Comparison of ENCODE assay signal across 1 fruit fly cellular context in genomic region chr2L:5460907-5461723, dm6.
A peak's percentile ranks its signal among the peaks of the same experiment; 100 is the strongest.
TF ChIP-seq lines count a peak whose summit lies in the region.

Gene mid (plus strand): TSS chr2L:5461639.

TF ChIP-seq in whole organism, embryonic, 481 proteins besides CTCF, POLR2A, EP300 and RAD21 (continued from another document and continues in another):
- no peak for TF ChIP-seq CG10267 (tag; optimal IDR thresholded peaks at IDR 0.05; lab: Kevin White, UChicago)
- TF ChIP-seq Blimp-1 (GFP tag; optimal IDR thresholded peaks at IDR 0.05; lab: Kevin White, UChicago): no peak
- TF ChIP-seq Drgx (GFP tag; IDR thresholded peaks at IDR 0.05; lab: Robert Waterston, UW): no peak
- TF ChIP-seq CG15011 (GFP tag; optimal IDR thresholded peaks at IDR 0.05; lab: Kevin White, UChicago): no peak
- TF ChIP-seq dimm (GFP tag; IDR thresholded peaks at IDR 0.05; lab: Robert Waterston, UW): no peak
- no peak for TF ChIP-seq sima (GFP tag; optimal IDR thresholded peaks at IDR 0.05; lab: Kevin White, UChicago)
- no peak for TF ChIP-seq Hmr (GFP tag; optimal IDR thresholded peaks at IDR 0.05; lab: Kevin White, UChicago)
- peak; percentile 99 for TF ChIP-seq crol (GFP tag; IDR thresholded peaks at IDR 0.05; lab: Robert Waterston, UW)
- no peak for TF ChIP-seq CG11085 (GFP tag; IDR thresholded peaks at IDR 0.05; lab: Robert Waterston, UW)
- no peak for TF ChIP-seq CG7357 (GFP tag; IDR thresholded peaks at IDR 0.05; lab: Robert Waterston, UW)
- TF ChIP-seq CG1024 (GFP tag; IDR thresholded peaks at IDR 0.05; lab: Robert Waterston, UW): no peak
- TF ChIP-seq CG2199 (GFP tag; IDR thresholded peaks at IDR 0.05; lab: Robert Waterston, UW): peak; percentile 58; the same call in 1 of the 3 replicates
- TF ChIP-seq CG31441 (GFP tag; IDR thresholded peaks at IDR 0.05; lab: Robert Waterston, UW): no peak
- no peak for TF ChIP-seq Med (GFP tag; lab: Kevin White, UChicago)
- no peak for TF ChIP-seq CG6765 (GFP tag; optimal IDR thresholded peaks at IDR 0.05; lab: Kevin White, UChicago)
- TF ChIP-seq CG12769 (tag; optimal IDR thresholded peaks at IDR 0.05; lab: Kevin White, UChicago): peak; percentile 14
- TF ChIP-seq CG18011 (GFP tag; optimal IDR thresholded peaks at IDR 0.05; lab: Kevin White, UChicago): no peak
- no peak for TF ChIP-seq trh (GFP tag; optimal IDR thresholded peaks at IDR 0.05; lab: Kevin White, UChicago)
- no peak for TF ChIP-seq ham (GFP tag; IDR thresholded peaks at IDR 0.05; lab: Robert Waterston, UW)
- TF ChIP-seq D (optimal IDR thresholded peaks at IDR 0.05; lab: Kevin White, UChicago): peak; percentile 76
- peak; percentile 14 for TF ChIP-seq D (GFP tag; optimal IDR thresholded peaks at IDR 0.05; lab: Kevin White, UChicago)
- TF ChIP-seq Dfd (GFP tag; optimal IDR thresholded peaks at IDR 0.05; lab: Kevin White, UChicago): no peak
- TF ChIP-seq NC2β (GFP tag; optimal IDR thresholded peaks at IDR 0.05; lab: Kevin White, UChicago): no peak
- TF ChIP-seq pros (GFP tag; optimal IDR thresholded peaks at IDR 0.05; lab: Kevin White, UChicago): peak; percentile 89
- no peak for TF ChIP-seq Lim3 (GFP tag; IDR thresholded peaks at IDR 0.05; lab: Robert Waterston, UW)
- no peak for TF ChIP-seq CG18599 (GFP tag; optimal IDR thresholded peaks at IDR 0.05; lab: Kevin White, UChicago)
- TF ChIP-seq lbe (GFP tag; optimal IDR thresholded peaks at IDR 0.05; lab: Kevin White, UChicago): no peak
- no peak for TF ChIP-seq CG16815 (GFP tag; optimal IDR thresholded peaks at IDR 0.05; lab: Kevin White, UChicago)
- TF ChIP-seq onecut (GFP tag; IDR thresholded peaks at IDR 0.05; lab: Robert Waterston, UW): no peak
- no peak for TF ChIP-seq ro (GFP tag; IDR thresholded peaks at IDR 0.05; lab: Robert Waterston, UW)
- no peak for TF ChIP-seq CG1529 (GFP tag; optimal IDR thresholded peaks at IDR 0.05; lab: Kevin White, UChicago)
- no peak for TF ChIP-seq CkIIα-i1 (GFP tag; IDR thresholded peaks at IDR 0.05; lab: Robert Waterston, UW)
- peak; percentile 63 for TF ChIP-seq CG32772 (GFP tag; IDR thresholded peaks at IDR 0.05; lab: Robert Waterston, UW)
- TF ChIP-seq eyg (GFP tag; optimal IDR thresholded peaks at IDR 0.05; lab: Kevin White, UChicago): no peak
- TF ChIP-seq ERR (GFP tag; optimal IDR thresholded peaks at IDR 0.05; lab: Kevin White, UChicago): no peak
- TF ChIP-seq Abd-B (GFP tag; optimal IDR thresholded peaks at IDR 0.05; lab: Kevin White, UChicago): peak; percentile 54
- 0 out of 3 replicates have a peak, but pooled peaks have one; percentile 19 for TF ChIP-seq CG17361 (GFP tag; IDR thresholded peaks at IDR 0.05; lab: Robert Waterston, UW)
- TF ChIP-seq sim (GFP tag; IDR thresholded peaks at IDR 0.05; lab: Robert Waterston, UW): no peak
- no peak for TF ChIP-seq CG9437 (GFP tag; optimal IDR thresholded peaks at IDR 0.05; lab: Kevin White, UChicago)
- no peak for TF ChIP-seq CG10462 (GFP tag; optimal IDR thresholded peaks at IDR 0.05; lab: Kevin White, UChicago)
- no peak for TF ChIP-seq CG30403 (GFP tag; optimal IDR thresholded peaks at IDR 0.05; lab: Kevin White, UChicago)
- TF ChIP-seq sqz (GFP tag; optimal IDR thresholded peaks at IDR 0.05; lab: Kevin White, UChicago): peak; percentile 91
- no peak for TF ChIP-seq CG10209 (GFP tag; optimal IDR thresholded peaks at IDR 0.05; lab: Kevin White, UChicago)
- no peak for TF ChIP-seq sc (optimal IDR thresholded peaks at IDR 0.05; lab: Kevin White, UChicago)
- TF ChIP-seq sc (GFP tag; optimal IDR thresholded peaks at IDR 0.05; lab: Kevin White, UChicago): no peak
- TF ChIP-seq Nf-YB (GFP tag; optimal IDR thresholded peaks at IDR 0.05; lab: Kevin White, UChicago): peak; percentile 97
- no peak for TF ChIP-seq Poxn (GFP tag; IDR thresholded peaks at IDR 0.05; lab: Robert Waterston, UW)
- no peak for TF ChIP-seq scrt (GFP tag; optimal IDR thresholded peaks at IDR 0.05; lab: Kevin White, UChicago)
- TF ChIP-seq Max (GFP tag; optimal IDR thresholded peaks at IDR 0.05; lab: Kevin White, UChicago): no peak
- TF ChIP-seq CG13424 (tag; optimal IDR thresholded peaks at IDR 0.05; lab: Kevin White, UChicago): no peak
- no peak for TF ChIP-seq NC2α (GFP tag; optimal IDR thresholded peaks at IDR 0.05; lab: Kevin White, UChicago)
- no peak for TF ChIP-seq CG7372 (GFP tag; IDR thresholded peaks at IDR 0.05; lab: Robert Waterston, UW)
- TF ChIP-seq cas (GFP tag; IDR thresholded peaks at IDR 0.05; lab: Robert Waterston, UW): no peak
- TF ChIP-seq ewg (GFP tag; optimal IDR thresholded peaks at IDR 0.05; lab: Kevin White, UChicago): peak; percentile 82
- TF ChIP-seq ems (GFP tag; optimal IDR thresholded peaks at IDR 0.05; lab: Kevin White, UChicago): no peak
- no peak for TF ChIP-seq Sox100B (GFP tag; optimal IDR thresholded peaks at IDR 0.05; lab: Kevin White, UChicago)
- TF ChIP-seq CG7556 (GFP tag; optimal IDR thresholded peaks at IDR 0.05; lab: Kevin White, UChicago): no peak
- peak; percentile 73 for TF ChIP-seq CG4360 (GFP tag; IDR thresholded peaks at IDR 0.05; lab: Robert Waterston, UW)
- no peak for TF ChIP-seq lola (GFP tag; optimal IDR thresholded peaks at IDR 0.05; lab: Kevin White, UChicago)
- no peak for TF ChIP-seq Fer3 (tag; optimal IDR thresholded peaks at IDR 0.05; lab: Kevin White, UChicago)
- no peak for TF ChIP-seq CG17568 (GFP tag; optimal IDR thresholded peaks at IDR 0.05; lab: Kevin White, UChicago)
- TF ChIP-seq usp (GFP tag; optimal IDR thresholded peaks at IDR 0.05; lab: Kevin White, UChicago): no peak
- TF ChIP-seq Hr3 (GFP tag; optimal IDR thresholded peaks at IDR 0.05; lab: Kevin White, UChicago): no peak
- no peak for TF ChIP-seq salm (tag; optimal IDR thresholded peaks at IDR 0.05; lab: Kevin White, UChicago)
- no peak for TF ChIP-seq CG15514 (GFP tag; optimal IDR thresholded peaks at IDR 0.05; lab: Kevin White, UChicago)
- no peak for TF ChIP-seq Doc2 (GFP tag; IDR thresholded peaks at IDR 0.05; lab: Robert Waterston, UW)
- no peak for TF ChIP-seq CG12236 (GFP tag; optimal IDR thresholded peaks at IDR 0.05; lab: Kevin White, UChicago)
- TF ChIP-seq CG18262 (tag; optimal IDR thresholded peaks at IDR 0.05; lab: Kevin White, UChicago): no peak
- TF ChIP-seq Meics (GFP tag; optimal IDR thresholded peaks at IDR 0.05; lab: Kevin White, UChicago): no peak
- TF ChIP-seq zen (tag; optimal IDR thresholded peaks at IDR 0.05; lab: Kevin White, UChicago): peak; percentile 84
- no peak for TF ChIP-seq CG13894 (tag; optimal IDR thresholded peaks at IDR 0.05; lab: Kevin White, UChicago)
- no peak for TF ChIP-seq gsb (GFP tag; IDR thresholded peaks at IDR 0.05; lab: Robert Waterston, UW)
- TF ChIP-seq CG13287 (GFP tag; IDR thresholded peaks at IDR 0.05; lab: Robert Waterston, UW; ENCODE audit: partially characterized antibody): peak; percentile 32; the same call in 1 of the 2 replicates
- TF ChIP-seq chn (GFP tag; optimal IDR thresholded peaks at IDR 0.05; lab: Kevin White, UChicago): no peak
- TF ChIP-seq nom (GFP tag; optimal IDR thresholded peaks at IDR 0.05; lab: Kevin White, UChicago): no peak
- TF ChIP-seq CG8281 (tag; optimal IDR thresholded peaks at IDR 0.05; lab: Kevin White, UChicago): no peak
- TF ChIP-seq vnd (GFP tag; IDR thresholded peaks at IDR 0.05; lab: Robert Waterston, UW; ENCODE audit: partially characterized antibody): no peak; the same call in 2 of the 3 replicates
- TF ChIP-seq nmo (GFP tag; optimal IDR thresholded peaks at IDR 0.05; lab: Kevin White, UChicago): peak; percentile 57
- no peak for TF ChIP-seq Hey (tag; optimal IDR thresholded peaks at IDR 0.05; lab: Kevin White, UChicago)
- TF ChIP-seq Stat92E (GFP tag; optimal IDR thresholded peaks at IDR 0.05; lab: Kevin White, UChicago): no peak
- TF ChIP-seq ase (GFP tag; IDR thresholded peaks at IDR 0.05; lab: Robert Waterston, UW): no peak
- TF ChIP-seq kay (GFP tag; optimal IDR thresholded peaks at IDR 0.05; lab: Kevin White, UChicago): no peak
- TF ChIP-seq dmrt99B (tag; optimal IDR thresholded peaks at IDR 0.05; lab: Kevin White, UChicago): no peak
- TF ChIP-seq stc (GFP tag; IDR thresholded peaks at IDR 0.05; lab: Robert Waterston, UW): no peak
- TF ChIP-seq abd-A (tag; optimal IDR thresholded peaks at IDR 0.05; lab: Kevin White, UChicago): peak; percentile 99
- TF ChIP-seq maf-S (GFP tag; optimal IDR thresholded peaks at IDR 0.05; lab: Kevin White, UChicago): no peak
- no peak for TF ChIP-seq lmd (GFP tag; IDR thresholded peaks at IDR 0.05; lab: Robert Waterston, UW)
- no peak for TF ChIP-seq fu2 (GFP tag; optimal IDR thresholded peaks at IDR 0.05; lab: Kevin White, UChicago)
- TF ChIP-seq CG15601 (tag; optimal IDR thresholded peaks at IDR 0.05; lab: Kevin White, UChicago): no peak
- no peak for TF ChIP-seq pzg (GFP tag; optimal IDR thresholded peaks at IDR 0.05; lab: Kevin White, UChicago)
- TF ChIP-seq Optix (GFP tag; IDR thresholded peaks at IDR 0.05; lab: Robert Waterston, UW): no peak
- TF ChIP-seq CG12659 (GFP tag; optimal IDR thresholded peaks at IDR 0.05; lab: Kevin White, UChicago): no peak
- no peak for TF ChIP-seq Lhr (GFP tag; optimal IDR thresholded peaks at IDR 0.05; lab: Kevin White, UChicago)
- TF ChIP-seq CG11093 (GFP tag; IDR thresholded peaks at IDR 0.05; lab: Robert Waterston, UW): no peak
- no peak for TF ChIP-seq Ssrp (tag; optimal IDR thresholded peaks at IDR 0.05; lab: Kevin White, UChicago)
- no peak for TF ChIP-seq TFAM (GFP tag; optimal IDR thresholded peaks at IDR 0.05; lab: Kevin White, UChicago)
- no peak for TF ChIP-seq Ets97D (GFP tag; optimal IDR thresholded peaks at IDR 0.05; lab: Kevin White, UChicago)
- TF ChIP-seq z (GFP tag; IDR thresholded peaks at IDR 0.05; lab: Robert Waterston, UW): peak; percentile 99
- TF ChIP-seq HLHmδ (GFP tag; optimal IDR thresholded peaks at IDR 0.05; lab: Kevin White, UChicago): no peak
- TF ChIP-seq Sry-β (GFP tag; optimal IDR thresholded peaks at IDR 0.05; lab: Kevin White, UChicago): no peak
- no peak for TF ChIP-seq CG5953 (GFP tag; IDR thresholded peaks at IDR 0.05; lab: Robert Waterston, UW)
- TF ChIP-seq CG3407 (GFP tag; optimal IDR thresholded peaks at IDR 0.05; lab: Kevin White, UChicago): no peak
- 0 out of 4 replicates have a peak, but pooled peaks have one; percentile 74 for TF ChIP-seq chinmo (GFP tag; IDR thresholded peaks at IDR 0.05; lab: Robert Waterston, UW; ENCODE audit: partially characterized antibody)
- no peak for TF ChIP-seq CG7745 (tag; optimal IDR thresholded peaks at IDR 0.05; lab: Kevin White, UChicago)
- no peak for TF ChIP-seq CG31365 (tag; optimal IDR thresholded peaks at IDR 0.05; lab: Kevin White, UChicago)
- no peak for TF ChIP-seq gem (tag; optimal IDR thresholded peaks at IDR 0.05; lab: Kevin White, UChicago)
- peak; percentile 41; the same call in 1 of the 2 replicates for TF ChIP-seq bbx (GFP tag; IDR thresholded peaks at IDR 0.05; lab: Robert Waterston, UW; ENCODE audit: partially characterized antibody)
- no peak for TF ChIP-seq croc (GFP tag; conservative IDR thresholded peaks at IDR 0.05; lab: Robert Waterston, UW)
- no peak for TF ChIP-seq CG17359 (tag; optimal IDR thresholded peaks at IDR 0.05; lab: Kevin White, UChicago)
- peak; percentile 77 for TF ChIP-seq sd (tag; optimal IDR thresholded peaks at IDR 0.05; lab: Kevin White, UChicago)
- TF ChIP-seq tx (GFP tag; optimal IDR thresholded peaks at IDR 0.05; lab: Kevin White, UChicago): no peak
- TF ChIP-seq al (GFP tag; IDR thresholded peaks at IDR 0.05; lab: Robert Waterston, UW): no peak
- TF ChIP-seq pfk (GFP tag; optimal IDR thresholded peaks at IDR 0.05; lab: Kevin White, UChicago): peak; percentile 93
- no peak for TF ChIP-seq CG8944 (GFP tag; optimal IDR thresholded peaks at IDR 0.05; lab: Kevin White, UChicago)
- no peak for TF ChIP-seq Bdp1 (GFP tag; optimal IDR thresholded peaks at IDR 0.05; lab: Kevin White, UChicago)
- no peak; the same call in 2 of the 3 replicates for TF ChIP-seq CG6791 (GFP tag; IDR thresholded peaks at IDR 0.05; lab: Robert Waterston, UW; ENCODE audit: partially characterized antibody)
- no peak for TF ChIP-seq sna (GFP tag; IDR thresholded peaks at IDR 0.05; lab: Robert Waterston, UW; ENCODE audit: partially characterized antibody)
- peak; percentile 96 to 98 for TF ChIP-seq insv (GFP tag; optimal IDR thresholded peaks at IDR 0.05; lab: Kevin White, UChicago)
- no peak for TF ChIP-seq sisA (GFP tag; IDR thresholded peaks at IDR 0.05; lab: Robert Waterston, UW)
- no peak for TF ChIP-seq CG11247 (GFP tag; IDR thresholded peaks at IDR 0.05; lab: Robert Waterston, UW)
- no peak for TF ChIP-seq slbo (GFP tag; IDR thresholded peaks at IDR 0.05; lab: Robert Waterston, UW)
- no peak for TF ChIP-seq CG12942 (GFP tag; optimal IDR thresholded peaks at IDR 0.05; lab: Kevin White, UChicago)
- TF ChIP-seq tup (GFP tag; optimal IDR thresholded peaks at IDR 0.05; lab: Kevin White, UChicago): no peak
- TF ChIP-seq CG11723 (GFP tag; optimal IDR thresholded peaks at IDR 0.05; lab: Kevin White, UChicago): no peak
- no peak for TF ChIP-seq pnt (GFP tag; optimal IDR thresholded peaks at IDR 0.05; lab: Kevin White, UChicago)
- TF ChIP-seq CG14965 (GFP tag; optimal IDR thresholded peaks at IDR 0.05; lab: Kevin White, UChicago; ENCODE audit: borderline replicate concordance): no peak
- TF ChIP-seq pita (GFP tag; optimal IDR thresholded peaks at IDR 0.05; lab: Kevin White, UChicago): no peak
- TF ChIP-seq Opbp (GFP tag; IDR thresholded peaks at IDR 0.05; lab: Robert Waterston, UW; ENCODE audit: partially characterized antibody): peak; percentile 68
- TF ChIP-seq CG42726 (GFP tag; IDR thresholded peaks at IDR 0.05; lab: Robert Waterston, UW; ENCODE audit: partially characterized antibody): no peak
- no peak for TF ChIP-seq ttk (GFP tag; IDR thresholded peaks at IDR 0.05; lab: Robert Waterston, UW)
- no peak for TF ChIP-seq CG10959 (GFP tag; IDR thresholded peaks at IDR 0.05; lab: Robert Waterston, UW)
- no peak for TF ChIP-seq CG7987 (GFP tag; optimal IDR thresholded peaks at IDR 0.05; lab: Kevin White, UChicago)
- TF ChIP-seq CG3065 (GFP tag; optimal IDR thresholded peaks at IDR 0.05; lab: Kevin White, UChicago): no peak
- TF ChIP-seq CG6854 (GFP tag; optimal IDR thresholded peaks at IDR 0.05; lab: Kevin White, UChicago): no peak
- TF ChIP-seq Camta (GFP tag; optimal IDR thresholded peaks at IDR 0.05; lab: Kevin White, UChicago): no peak
- TF ChIP-seq caup (GFP tag; optimal IDR thresholded peaks at IDR 0.05; lab: Kevin White, UChicago; ENCODE audit: severe bottlenecking): no peak
- no peak for TF ChIP-seq CG17385 (GFP tag; optimal IDR thresholded peaks at IDR 0.05; lab: Kevin White, UChicago)
- no peak for TF ChIP-seq Dref (GFP tag; IDR thresholded peaks at IDR 0.05; lab: Robert Waterston, UW)
- TF ChIP-seq dmrt11E (tag; optimal IDR thresholded peaks at IDR 0.05; lab: Kevin White, UChicago): no peak
